Worm (Caenorhabditis elegans) whole organism, L2 larva: ENCODE data around the gene skr-20.

Experiments
- C34F6.9 ChIP-seq: fragments of 150-350 bp; optimal IDR thresholded peaks from 2 replicates; lab custom pipeline; 2014; ENCODE audit warnings: missing biosample characterization, missing genetic modification characterization
- F13H6.1 ChIP-seq: sonication (generic microtip); optimal IDR thresholded peaks from 2 replicates; lab custom pipeline; 2016; ENCODE audit warnings: missing genetic modification characterization, missing compliant biosample characterization
- R02D3.7 ChIP-seq: fragments of 150-350 bp; optimal IDR thresholded peaks from 2 replicates; lab custom pipeline; 2014; ENCODE audit warnings: missing biosample characterization, missing genetic modification characterization
- Y55F3AM.14 ChIP-seq: fragments of 200-800 bp; sonication (Bioruptor generic); optimal IDR thresholded peaks from 2 replicates; lab custom pipeline; 2018; ENCODE audit warnings: mild to moderate bottlenecking, missing genetic modification characterization, missing compliant biosample characterization
- ZK546.5 ChIP-seq: sonication (generic microtip); optimal IDR thresholded peaks from 2 replicates; lab custom pipeline; 2017; ENCODE audit warnings: missing biosample characterization, missing genetic modification characterization
- alr-1 ChIP-seq: fragments of 150-350 bp; optimal IDR thresholded peaks from 2 replicates; lab custom pipeline; 2014; ENCODE audit warnings: missing biosample characterization, missing genetic modification characterization
- aly-2 ChIP-seq: fragments of 150-350 bp; optimal IDR thresholded peaks from 2 replicates; lab custom pipeline; 2014; ENCODE audit warnings: missing biosample characterization, missing genetic modification characterization
- ama-1 ChIP-seq: fragments of 150-350 bp; optimal IDR thresholded peaks from 2 replicates; lab custom pipeline; 2018; ENCODE audit warnings: inconsistent platforms
- blmp-1 ChIP-seq: sonication (generic microtip); optimal IDR thresholded peaks from 2 replicates; lab custom pipeline; 2017; ENCODE audit warnings: missing genetic modification characterization, mild to moderate bottlenecking, missing compliant biosample characterization, antibody characterized with exemption, moderate library complexity; ENCODE audit not compliant: insufficient read depth
- ceh-16 ChIP-seq: fragments of 150-350 bp; optimal IDR thresholded peaks from 2 replicates; lab custom pipeline; 2014; ENCODE audit warnings: missing biosample characterization, missing genetic modification characterization
- ceh-82 ChIP-seq: fragments of 150-350 bp; optimal IDR thresholded peaks from 2 replicates; lab custom pipeline; 2014; ENCODE audit warnings: missing biosample characterization, missing genetic modification characterization
- crh-2 ChIP-seq: sonication (generic microtip); optimal IDR thresholded peaks from 2 replicates; lab custom pipeline; 2017; ENCODE audit warnings: missing biosample characterization, missing genetic modification characterization
- dmd-4 ChIP-seq: sonication (generic microtip); optimal IDR thresholded peaks from 2 replicates; lab custom pipeline; 2017; ENCODE audit warnings: missing biosample characterization, missing genetic modification characterization
- fos-1 ChIP-seq: fragments of 150-350 bp; optimal IDR thresholded peaks from 2 replicates; lab custom pipeline; 2014; ENCODE audit warnings: missing biosample characterization, missing genetic modification characterization
- gmeb-1 ChIP-seq: fragments of 150-350 bp; optimal IDR thresholded peaks from 2 replicates; lab custom pipeline; 2014; ENCODE audit warnings: missing biosample characterization, missing genetic modification characterization
- lin-11 ChIP-seq: fragments of 150-350 bp; sonication (generic microtip); optimal IDR thresholded peaks from 2 replicates; lab custom pipeline; 2014; ENCODE audit warnings: missing biosample characterization, missing genetic modification characterization, inconsistent platforms, mixed read lengths
- lin-13 ChIP-seq: fragments of 150-350 bp; optimal IDR thresholded peaks from 2 replicates; lab custom pipeline; 2014; ENCODE audit warnings: missing biosample characterization, missing genetic modification reagents, missing genetic modification characterization
- lin-39 ChIP-seq: fragments of 150-350 bp; optimal IDR thresholded peaks from 2 replicates; lab custom pipeline; 2014; ENCODE audit warnings: missing biosample characterization, missing genetic modification reagents, missing genetic modification characterization
- lsy-2 ChIP-seq, 2 experiments: fragments of 150-350 bp in 1 of 2; sonication (generic microtip) in 1 of 2; optimal IDR thresholded peaks; 2 replicates each; lab custom pipeline; 2014 to 2017; ENCODE audit warnings: missing biosample characterization in 2 of 2, missing genetic modification characterization in 2 of 2
- mbf-1 ChIP-seq: sonication (generic microtip); optimal IDR thresholded peaks from 2 replicates; lab custom pipeline; 2017; ENCODE audit warnings: missing biosample characterization, missing genetic modification characterization
- mdl-1 ChIP-seq, 2 experiments: fragments of 150-350 bp in 1 of 2; sonication (generic microtip) in 1 of 2; optimal IDR thresholded peaks; 2 replicates each; lab custom pipeline; 2017; ENCODE audit warnings: missing biosample characterization in 2 of 2, missing genetic modification characterization in 2 of 2
- nhr-10 ChIP-seq: sonication (generic microtip); optimal IDR thresholded peaks from 2 replicates; lab custom pipeline; 2017; ENCODE audit warnings: missing biosample characterization, missing genetic modification characterization
- nhr-11 ChIP-seq: fragments of 150-350 bp; optimal IDR thresholded peaks from 2 replicates; lab custom pipeline; 2014; ENCODE audit warnings: missing biosample characterization, missing genetic modification characterization
- nhr-129 ChIP-seq: fragments of 150-350 bp; optimal IDR thresholded peaks from 2 replicates; lab custom pipeline; 2014; ENCODE audit warnings: missing biosample characterization, missing genetic modification characterization
- nhr-23 ChIP-seq: fragments of 150-350 bp; optimal IDR thresholded peaks from 2 replicates; lab custom pipeline; 2014; ENCODE audit warnings: missing biosample characterization, missing genetic modification reagents, missing genetic modification characterization
- nhr-237 ChIP-seq: fragments of 150-350 bp; optimal IDR thresholded peaks from 2 replicates; lab custom pipeline; 2014; ENCODE audit warnings: missing biosample characterization, missing genetic modification characterization
- nhr-25 ChIP-seq: fragments of 150-350 bp; sonication (generic microtip); optimal IDR thresholded peaks from 3 replicates; lab custom pipeline; 2014; ENCODE audit warnings: missing biosample characterization, missing genetic modification characterization
- nhr-6 ChIP-seq: fragments of 150-350 bp; optimal IDR thresholded peaks from 2 replicates; lab custom pipeline; 2014; ENCODE audit warnings: missing biosample characterization, missing genetic modification characterization
- peb-1 ChIP-seq: fragments of 150-350 bp; optimal IDR thresholded peaks from 2 replicates; lab custom pipeline; 2014; ENCODE audit warnings: missing biosample characterization, missing genetic modification characterization
- sem-4 ChIP-seq: fragments of 150-350 bp; optimal IDR thresholded peaks from 2 replicates; lab custom pipeline; 2014; ENCODE audit warnings: missing biosample characterization, missing genetic modification reagents, missing genetic modification characterization
- skn-1 ChIP-seq: sonication (generic microtip); optimal IDR thresholded peaks from 2 replicates; lab custom pipeline; 2017; ENCODE audit warnings: missing biosample characterization, missing genetic modification characterization
- sma-3 ChIP-seq: sonication (generic microtip); optimal IDR thresholded peaks from 2 replicates; lab custom pipeline; 2016; ENCODE audit warnings: missing genetic modification reagents, missing genetic modification characterization, missing compliant biosample characterization
- sma-9 ChIP-seq, 2 experiments: fragments of 150-350 bp in 1 of 2; sonication (generic microtip) in 1 of 2; optimal IDR thresholded peaks; 2 replicates each; lab custom pipeline; 2014 to 2016; ENCODE audit warnings: missing genetic modification characterization in 2 of 2, mild to moderate bottlenecking in 1 of 2, missing biosample characterization in 1 of 2, missing compliant biosample characterization in 1 of 2, missing genetic modification reagents in 1 of 2, moderate library complexity in 1 of 2
- unc-39 ChIP-seq: fragments of 150-350 bp; optimal IDR thresholded peaks from 2 replicates; lab custom pipeline; 2014; ENCODE audit warnings: missing biosample characterization, missing genetic modification characterization
- unc-55 ChIP-seq: fragments of 150-350 bp; sonication (generic microtip); optimal IDR thresholded peaks from 3 replicates; lab custom pipeline; 2014; ENCODE audit warnings: missing biosample characterization, missing genetic modification reagents, missing genetic modification characterization
- unc-62 ChIP-seq: fragments of 150-350 bp; optimal IDR thresholded peaks from 2 replicates; lab custom pipeline; 2014; ENCODE audit warnings: missing biosample characterization, missing genetic modification reagents, missing genetic modification characterization
- zag-1 ChIP-seq: fragments of 150-350 bp; optimal IDR thresholded peaks from 2 replicates; lab custom pipeline; 2014; ENCODE audit warnings: missing biosample characterization, missing genetic modification characterization
- ztf-1 ChIP-seq: fragments of 200-800 bp; sonication (Bioruptor generic); conservative IDR thresholded peaks from 2 replicates; pipeline ENCODE4 v1.3.6; 2022; ENCODE audit warnings: missing genetic modification characterization, missing compliant biosample characterization
- ztf-11 ChIP-seq: sonication (generic microtip); optimal IDR thresholded peaks from 2 replicates; lab custom pipeline; 2017; ENCODE audit warnings: missing biosample characterization, missing genetic modification characterization
- ztf-4 ChIP-seq: fragments of 150-350 bp; optimal IDR thresholded peaks from 2 replicates; lab custom pipeline; 2014; ENCODE audit warnings: missing biosample characterization, missing genetic modification characterization

The skr-20 gene

DNA sequence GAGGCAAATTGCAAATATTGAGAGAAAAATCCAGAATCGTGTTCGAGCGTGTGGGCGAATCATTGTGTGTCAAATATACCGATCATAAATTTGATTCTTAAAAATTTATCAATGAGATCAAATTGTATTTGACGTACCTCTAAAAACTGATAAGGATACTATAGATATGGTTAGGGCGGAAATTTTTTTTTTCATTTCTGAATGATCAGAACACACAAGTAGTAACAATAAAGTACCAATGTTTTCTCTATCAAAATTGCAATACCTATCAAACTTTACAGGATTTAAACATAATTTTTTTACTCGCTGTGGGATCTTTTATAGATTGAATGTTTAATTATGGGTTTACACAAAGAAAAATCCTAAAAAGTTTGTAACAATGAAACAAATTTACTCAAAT lies 8.9 kb upstream of the skr-20 start, which contains the start of gene bgnt-1.5:
bgnt-1.5 (minus strand) TSS at position 101 of the 400 bp plus-strand sequence.
- no peak for TF ChIP-seq zag-1 (tag; lab: Kevin White, UChicago)

DNA sequence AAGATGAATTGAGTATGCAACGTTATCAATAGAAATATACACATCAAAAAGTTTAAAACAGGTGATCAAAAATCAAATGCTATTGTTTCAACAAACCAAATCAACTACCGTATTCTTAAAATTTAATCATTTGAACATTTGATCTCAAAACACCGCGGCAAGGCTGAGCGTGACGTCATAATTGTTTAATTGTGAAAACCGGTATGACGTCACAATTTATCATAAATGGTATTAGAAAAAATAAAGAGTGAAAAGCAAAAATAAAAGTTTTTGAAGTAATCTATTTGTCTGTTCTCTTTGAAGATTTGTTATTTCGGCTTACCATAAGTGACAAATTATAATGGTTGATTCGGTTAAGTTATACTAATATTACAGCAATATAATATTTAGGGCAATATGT lies 4.4 kb upstream of the skr-20 start:
- TF ChIP-seq ztf-11 (no peak), nhr-25 (no peak), nhr-23 (tag; lab: Kevin White, UChicago) (no peak), mbf-1 (tag; lab: Kevin White, UChicago) (no peak), F13H6.1 (tag; lab: Kevin White, UChicago) (no peak), alr-1 (tag; lab: Kevin White, UChicago) (no peak), unc-55 (GFP tag; lab: Kevin White, UChicago) (no peak), nhr-11 (tag; lab: Kevin White, UChicago) (no peak), sem-4 (no peak), nhr-129 (no peak), skn-1 (no peak), ztf-1 (GFP tag; lab: Robert Waterston, UW) (no peak)

- no peak for TF ChIP-seq mbf-1 (tag; lab: Kevin White, UChicago)
- no peak for TF ChIP-seq lin-39
- no peak for TF ChIP-seq sma-3
- TF ChIP-seq dmd-4 (tag; lab: Kevin White, UChicago): no peak
- peak; percentile 69 for TF ChIP-seq crh-2
- no peak for TF ChIP-seq Y55F3AM.14
These were observed 3.3 kb upstream of the skr-20 start, which contains the start of gene skr-21 for ce11 chrX:13226614-13227096. Gene skr-21 (minus strand): TSS chrX:13226664.

ce11 chrX:13225111-13225905 lies 2.0 kb upstream of the skr-20 start:
- TF ChIP-seq unc-39: no peak
- no peak for TF ChIP-seq aly-2
- peak; percentile 34 for TF ChIP-seq crh-2
- no peak for TF ChIP-seq ZK546.5 (tag; lab: Kevin White, UChicago)
- TF ChIP-seq dmd-4 (tag; lab: Kevin White, UChicago): no peak
- TF ChIP-seq ceh-16 (tag; lab: Kevin White, UChicago): no peak
- no peak for TF ChIP-seq mdl-1 (tag; optimal IDR thresholded peaks at IDR 0.05; lab: Kevin White, UChicago)
- peak; percentile 51 for TF ChIP-seq C34F6.9
- TF ChIP-seq nhr-129: peak; percentile 37
- no peak for TF ChIP-seq R02D3.7
- TF ChIP-seq ztf-1 (GFP tag; lab: Robert Waterston, UW): no peak
- no peak for TF ChIP-seq mbf-1 (tag; lab: Kevin White, UChicago)
- TF ChIP-seq lin-39: no peak
- TF ChIP-seq lsy-2 (tag; optimal IDR thresholded peaks at IDR 0.05; lab: Kevin White, UChicago): peak in 1 of 2 experiments; percentile 25
- TF ChIP-seq blmp-1 (tag; lab: Kevin White, UChicago): no peak
- no peak for TF ChIP-seq lin-13
- TF ChIP-seq nhr-237 (tag; lab: Kevin White, UChicago): no peak
- TF ChIP-seq ztf-11: no peak
- TF ChIP-seq nhr-11 (tag; lab: Kevin White, UChicago): no peak
- peak; percentile 56 for TF ChIP-seq fos-1 (tag; lab: Kevin White, UChicago)
- no peak for TF ChIP-seq F13H6.1 (tag; lab: Kevin White, UChicago)
- TF ChIP-seq nhr-23 (tag; lab: Kevin White, UChicago): no peak
- TF ChIP-seq alr-1 (tag; lab: Kevin White, UChicago): no peak
- TF ChIP-seq unc-62 (GFP tag; lab: Kevin White, UChicago): no peak
- TF ChIP-seq peb-1 (tag; lab: Kevin White, UChicago): no peak
- TF ChIP-seq ztf-4 (tag; lab: Kevin White, UChicago): no peak
- no peak for TF ChIP-seq ceh-82 (tag; lab: Kevin White, UChicago)
- TF ChIP-seq sma-9 (GFP tag; optimal IDR thresholded peaks at IDR 0.05; lab: Kevin White, UChicago): peak; percentile 14
- no peak for TF ChIP-seq sma-9 (tag; optimal IDR thresholded peaks at IDR 0.05; lab: Kevin White, UChicago)
- TF ChIP-seq lin-11 (tag; lab: Kevin White, UChicago): peak; percentile 21
- TF ChIP-seq unc-55 (GFP tag; lab: Kevin White, UChicago): peak; percentile 53
- no peak for TF ChIP-seq zag-1 (tag; lab: Kevin White, UChicago)
- no peak for TF ChIP-seq Y55F3AM.14
- peak; percentile 13 for TF ChIP-seq ama-1
- TF ChIP-seq nhr-6 (tag; lab: Kevin White, UChicago): no peak
- TF ChIP-seq nhr-10 (tag; lab: Kevin White, UChicago): no peak
- no peak for TF ChIP-seq gmeb-1
- no peak for TF ChIP-seq skn-1
- no peak for TF ChIP-seq sma-3
- TF ChIP-seq sem-4: no peak
